Fruit fly (Drosophila melanogaster): ENCODE results near the gene Stip1.

dm6 chr2L:278134-278533, 16.8 kb upstream of the Stip1 start, which contains the start of gene CG17078:
- no peak for TF ChIP-seq CG5204 (GFP tag; optimal IDR thresholded peaks at IDR 0.05)
- TF ChIP-seq CG7045 (GFP tag; optimal IDR thresholded peaks at IDR 0.05): no peak

All from whole organism, adult.